Worm (Caenorhabditis elegans) whole organism, late embryonic: ENCODE results near the gene hecw-1.

Experiments used
- K09A11.1 ChIP-seq: sonication (generic microtip); optimal IDR thresholded peaks from 2 replicates; lab custom pipeline; 2017; ENCODE audit warnings: antibody characterized with exemption, mild to moderate bottlenecking, missing genetic modification characterization, missing compliant biosample characterization; ENCODE audit not compliant: insufficient read depth
- ceh-19 ChIP-seq: fragments of 200-800 bp; sonication (Bioruptor generic); optimal IDR thresholded peaks from 2 replicates; lab custom pipeline; 2018; ENCODE audit warnings: mild to moderate bottlenecking, missing genetic modification characterization, missing compliant biosample characterization
- ceh-2 ChIP-seq: sonication (generic microtip); optimal IDR thresholded peaks from 2 replicates; lab custom pipeline; 2016; ENCODE audit warnings: missing genotype, missing genetic modification characterization, missing compliant biosample characterization
- ceh-24 ChIP-seq: sonication (generic microtip); optimal IDR thresholded peaks from 2 replicates; lab custom pipeline; 2016; ENCODE audit warnings: mild to moderate bottlenecking, missing genetic modification characterization, missing compliant biosample characterization
- ceh-31 ChIP-seq: sonication (generic microtip); optimal IDR thresholded peaks from 2 replicates; lab custom pipeline; 2016; ENCODE audit warnings: missing genetic modification characterization, missing compliant biosample characterization
- ceh-45 ChIP-seq: fragments of 200-800 bp; sonication (Bioruptor generic); IDR thresholded peaks from 2 replicates; pipeline ENCODE4 v1.3.6; 2022; ENCODE audit warnings: missing genetic modification reagents, missing genetic modification characterization, missing compliant biosample characterization
- ceh-48 ChIP-seq: sonication (generic microtip); optimal IDR thresholded peaks from 2 replicates; lab custom pipeline; 2016; ENCODE audit warnings: missing genetic modification characterization, inconsistent platforms, missing compliant biosample characterization
- ceh-6 ChIP-seq: fragments of 200-800 bp; sonication (Bioruptor generic); optimal IDR thresholded peaks from 2 replicates; lab custom pipeline; 2018; ENCODE audit warnings: mild to moderate bottlenecking, missing genetic modification characterization, missing compliant biosample characterization
- che-1 ChIP-seq: sonication (generic microtip); optimal IDR thresholded peaks from 2 replicates; lab custom pipeline; 2016; ENCODE audit warnings: mild to moderate bottlenecking, missing genetic modification characterization, missing compliant biosample characterization
- elt-2 ChIP-seq: sonication (generic microtip); optimal IDR thresholded peaks from 2 replicates; lab custom pipeline; 2016; ENCODE audit warnings: missing genetic modification reagents, missing genetic modification characterization, missing compliant biosample characterization
- ets-4 ChIP-seq: sonication (generic microtip); optimal IDR thresholded peaks from 2 replicates; lab custom pipeline; 2016; ENCODE audit warnings: missing genetic modification characterization, missing compliant biosample characterization
- fkh-6 ChIP-seq: sonication (generic microtip); optimal IDR thresholded peaks from 2 replicates; lab custom pipeline; 2016; ENCODE audit warnings: missing genetic modification characterization, missing compliant biosample characterization
- gmeb-2 ChIP-seq: sonication (generic microtip); optimal IDR thresholded peaks from 2 replicates; lab custom pipeline; 2016; ENCODE audit warnings: missing genetic modification characterization, inconsistent platforms, missing compliant biosample characterization
- hlh-8 ChIP-seq: sonication (generic microtip); optimal IDR thresholded peaks from 2 replicates; lab custom pipeline; 2016; ENCODE audit warnings: missing genotype, missing genetic modification characterization, missing compliant biosample characterization
- lim-6 ChIP-seq: sonication (generic microtip); optimal IDR thresholded peaks from 2 replicates; lab custom pipeline; 2016; ENCODE audit warnings: missing genetic modification characterization, missing compliant biosample characterization
- lin-11 ChIP-seq: fragments of 200-800 bp; sonication (Bioruptor generic); optimal IDR thresholded peaks from 2 replicates; lab custom pipeline; 2018; ENCODE audit warnings: mild to moderate bottlenecking, missing genetic modification characterization, missing compliant biosample characterization
- madf-2 ChIP-seq: sonication (generic microtip); optimal IDR thresholded peaks from 2 replicates; lab custom pipeline; 2017; ENCODE audit warnings: missing genetic modification characterization, missing compliant biosample characterization
- nfya-1 ChIP-seq: sonication (generic microtip); optimal IDR thresholded peaks from 2 replicates; lab custom pipeline; 2017; ENCODE audit warnings: missing genetic modification characterization, mild to moderate bottlenecking, missing compliant biosample characterization, antibody characterized with exemption, moderate library complexity
- nhr-232 ChIP-seq: sonication (generic microtip); optimal IDR thresholded peaks from 2 replicates; lab custom pipeline; 2016; ENCODE audit warnings: missing genetic modification characterization, missing compliant biosample characterization
- npax-4 ChIP-seq: sonication (generic microtip); optimal IDR thresholded peaks from 2 replicates; lab custom pipeline; 2016; ENCODE audit warnings: missing genetic modification characterization, missing compliant biosample characterization
- odd-2 ChIP-seq: sonication (generic microtip); optimal IDR thresholded peaks from 2 replicates; lab custom pipeline; 2017; ENCODE audit warnings: antibody characterized with exemption, mild to moderate bottlenecking, missing genetic modification characterization, missing compliant biosample characterization
- pag-3 ChIP-seq: sonication (generic microtip); optimal IDR thresholded peaks from 2 replicates; lab custom pipeline; 2016; ENCODE audit warnings: missing compliant biosample characterization, missing genetic modification characterization, borderline replicate concordance
- pat-9 ChIP-seq: fragments of 200-800 bp; sonication (Bioruptor generic); optimal IDR thresholded peaks from 2 replicates; lab custom pipeline; 2018; ENCODE audit warnings: mild to moderate bottlenecking, missing genetic modification characterization, moderate library complexity, missing compliant biosample characterization
- pros-1 ChIP-seq: fragments of 150-350 bp; optimal IDR thresholded peaks from 2 replicates; lab custom pipeline; 2014; ENCODE audit warnings: missing biosample characterization, missing genetic modification reagents, missing genetic modification characterization
- rnt-1 ChIP-seq: sonication (generic microtip); optimal IDR thresholded peaks from 2 replicates; lab custom pipeline; 2016; ENCODE audit warnings: missing genetic modification characterization, missing compliant biosample characterization
- sdc-2 ChIP-seq: sonication (generic microtip); optimal IDR thresholded peaks from 2 replicates; lab custom pipeline; 2016; ENCODE audit warnings: missing genotype, missing genetic modification characterization, missing compliant biosample characterization
- sox-2 ChIP-seq: fragments of 200-800 bp; sonication (Bioruptor generic); IDR thresholded peaks from 2 replicates; pipeline ENCODE4 v1.3.6; 2022; ENCODE audit warnings: missing genetic modification reagents, missing genetic modification characterization, missing compliant biosample characterization
- syd-9 ChIP-seq: sonication (generic microtip); optimal IDR thresholded peaks from 2 replicates; lab custom pipeline; 2016; ENCODE audit warnings: mild to moderate bottlenecking, missing genetic modification characterization, moderate library complexity, missing compliant biosample characterization
- tbx-2 ChIP-seq: sonication (generic microtip); optimal IDR thresholded peaks from 2 replicates; lab custom pipeline; 2016; ENCODE audit warnings: missing genetic modification characterization, missing compliant biosample characterization
- ttx-3 ChIP-seq: sonication (generic microtip); optimal IDR thresholded peaks from 2 replicates; lab custom pipeline; 2016; ENCODE audit warnings: missing genetic modification reagents, missing genetic modification characterization, missing compliant biosample characterization
- unc-3 ChIP-seq, 2 experiments: fragments of 200-800 bp in 1 of 2; sonication (Bioruptor generic) in 1 of 2; sonication (generic microtip) in 1 of 2; conservative IDR thresholded peaks in 1 of 2; optimal IDR thresholded peaks in 1 of 2; 2 replicates each; pipeline versions ENCODE4 v1.3.6 to Lab custom; 2016 to 2022; ENCODE audit warnings: missing compliant biosample characterization in 2 of 2, missing genetic modification characterization in 2 of 2, missing genetic modification reagents in 1 of 2
- unc-42 ChIP-seq: sonication (generic microtip); optimal IDR thresholded peaks from 2 replicates; lab custom pipeline; 2016; ENCODE audit warnings: missing genotype, missing genetic modification characterization, missing compliant biosample characterization
- zip-5 ChIP-seq: sonication (generic microtip); optimal IDR thresholded peaks from 2 replicates; lab custom pipeline; 2016; ENCODE audit warnings: missing genetic modification characterization, missing compliant biosample characterization

The hecw-1 gene

ce11 chrIII:3418906-3419305 lies 29.1 kb upstream of the hecw-1 start:
- no peak for TF ChIP-seq ceh-24 (tag; lab: Kevin White, UChicago)
- no peak for TF ChIP-seq sdc-2 (tag; lab: Kevin White, UChicago)
- TF ChIP-seq pat-9 (tag; lab: Kevin White, UChicago), result no peak
- TF ChIP-seq nhr-232 (tag; lab: Kevin White, UChicago), result no peak
- peak; percentile 98 for TF ChIP-seq nfya-1 (tag; lab: Kevin White, UChicago)
- TF ChIP-seq lin-11, result no peak
- TF ChIP-seq che-1 (tag; lab: Kevin White, UChicago), result no peak
- TF ChIP-seq, all 69 proteins: peak for 1

ce11 chrIII:3417453-3417852 lies 27.7 kb upstream of the hecw-1 start:
- peak; percentile 82 for TF ChIP-seq nfya-1 (tag; lab: Kevin White, UChicago)
- no peak for TF ChIP-seq ceh-45 (GFP tag; lab: Robert Waterston, UW)
- no peak for TF ChIP-seq ceh-31
- TF ChIP-seq, all 69 proteins: peak for 1

ce11 chrIII:3414412-3414811 lies 24.6 kb upstream of the hecw-1 start:
- TF ChIP-seq lim-6 (no peak), unc-42 (tag; lab: Kevin White, UChicago) (peak; percentile 97), ttx-3 (no peak), fkh-6 (tag; lab: Kevin White, UChicago) (no peak), ceh-31 (peak; percentile 29), syd-9 (no peak)

- TF ChIP-seq zip-5 (no peak), unc-42 (tag; lab: Kevin White, UChicago) (no peak), ceh-19 (GFP tag; lab: Kevin White, UChicago) (no peak), pros-1 (no peak), pag-3 (tag; lab: Kevin White, UChicago) (no peak), ceh-48 (tag; lab: Kevin White, UChicago) (no peak), ets-4 (tag; lab: Kevin White, UChicago) (no peak), npax-4 (tag; lab: Kevin White, UChicago) (no peak), ttx-3 (no peak), rnt-1 (tag; lab: Kevin White, UChicago) (no peak), ceh-6 (GFP tag; lab: Kevin White, UChicago) (no peak), ceh-2 (tag; lab: Kevin White, UChicago) (no peak), K09A11.1 (tag; lab: Kevin White, UChicago) (no peak), lim-6 (no peak), gmeb-2 (tag; lab: Kevin White, UChicago) (no peak)
These were observed 23.7 kb upstream of the hecw-1 start for ce11 chrIII:3413437-3413836.

- TF ChIP-seq hlh-8 (no peak), ceh-45 (GFP tag; lab: Robert Waterston, UW) (no peak), ceh-48 (tag; lab: Kevin White, UChicago) (peak; percentile 12), elt-2 (tag; lab: Kevin White, UChicago) (no peak), sox-2 (no peak), madf-2 (tag; lab: Kevin White, UChicago) (no peak)
These were observed 15.8 kb upstream of the hecw-1 start, which contains the start of gene golg-4 for ce11 chrIII:3405535-3405934. golg-4 (plus strand) TSS chrIII:3405568.

- TF ChIP-seq nfya-1 (tag; lab: Kevin White, UChicago), result peak; percentile 15
- TF ChIP-seq odd-2, result no peak
- TF ChIP-seq unc-3 (GFP tag; conservative IDR thresholded peaks at IDR 0.05; lab: Robert Waterston, UW), result 0 out of 2 replicates have a peak, but pooled peaks have one; percentile 6
- TF ChIP-seq unc-3 (tag; optimal IDR thresholded peaks at IDR 0.05; lab: Kevin White, UChicago), result no peak
- TF ChIP-seq tbx-2 (tag; lab: Kevin White, UChicago), result peak; percentile 8
These were observed 14.7 kb upstream of the hecw-1 start, which contains the start of the genes npp-9 and F59A2.5 for ce11 chrIII:3404354-3404913. npp-9 (minus strand) TSS chrIII:3404479. F59A2.5 (plus strand) TSS chrIII:3404863.
